Fruit fly (Drosophila melanogaster): Measurements from ENCODE around the gene hook.

DNA sequence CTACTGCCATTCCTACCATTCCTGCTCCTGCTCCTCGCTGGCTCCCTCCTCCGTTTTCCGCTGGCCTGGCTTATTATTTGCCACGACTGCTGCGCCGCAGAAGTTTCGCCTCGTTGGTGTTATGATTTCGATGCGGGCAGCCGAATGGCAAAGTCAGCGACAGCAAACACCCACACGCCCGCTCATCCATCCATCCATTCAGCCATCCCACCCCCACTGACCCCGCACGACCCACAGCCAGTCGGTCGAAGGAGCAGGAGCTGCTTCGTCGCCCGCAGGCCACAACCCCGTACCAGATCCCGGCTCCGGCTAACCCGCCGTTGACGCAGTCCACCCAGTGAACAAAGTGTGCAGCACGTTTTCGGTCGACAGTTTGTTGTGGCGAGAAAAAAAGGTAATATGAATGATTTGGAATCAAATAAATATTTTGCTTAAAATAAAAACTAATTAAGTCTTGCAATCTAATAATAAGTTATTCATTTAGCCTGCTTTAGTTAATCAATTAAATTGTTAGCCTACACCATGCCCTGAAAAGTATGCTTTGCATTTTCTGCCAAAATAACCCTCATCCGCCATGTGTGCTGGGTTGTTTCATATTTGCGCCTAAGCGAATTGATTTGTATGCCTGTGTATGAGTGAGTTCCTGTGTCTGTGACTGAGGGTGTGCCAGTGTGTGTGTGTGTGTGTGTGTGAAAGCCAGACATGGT lies 6.7 kb downstream of the hook start:
- peak; percentile 21 for TF ChIP-seq CG7101 (tag; optimal IDR thresholded peaks at IDR 0.05)
- no peak for TF ChIP-seq kay (GFP tag; ENCODE audit: borderline replicate concordance)
- TF ChIP-seq bab1 (GFP tag; optimal IDR thresholded peaks at IDR 0.05), result no peak
- peak; percentile 32 for TF ChIP-seq CG33017 (tag; optimal IDR thresholded peaks at IDR 0.05)
- TF ChIP-seq Hr96 (GFP tag; optimal IDR thresholded peaks at IDR 0.05), result no peak
- TF ChIP-seq cnc (optimal IDR thresholded peaks at IDR 0.05), result no peak
- TF ChIP-seq toe (GFP tag; optimal IDR thresholded peaks at IDR 0.05), result peak; percentile 10
- no peak for TF ChIP-seq ovo (GFP tag; optimal IDR thresholded peaks at IDR 0.05)
